Worm (Caenorhabditis elegans) whole organism, mixed stage, embryonic: ENCODE measurements around the gene ZC196.2.

Experiments
- lin-13 ChIP-seq: fragments of 150-350 bp; optimal IDR thresholded peaks from 2 replicates; lab custom pipeline; 2014; ENCODE audit warnings: missing biosample characterization, missing genetic modification characterization
- nhr-12 ChIP-seq: fragments of 150-350 bp; optimal IDR thresholded peaks from 2 replicates; lab custom pipeline; 2014; ENCODE audit warnings: missing biosample characterization, missing genetic modification characterization
- sem-2 ChIP-seq: fragments of 200-800 bp; sonication (Bioruptor generic); optimal IDR thresholded peaks from 2 replicates; lab custom pipeline; 2018; ENCODE audit warnings: mild to moderate bottlenecking, missing genetic modification characterization, missing compliant biosample characterization
- unc-62 ChIP-seq: fragments of 150-350 bp; optimal IDR thresholded peaks from 2 replicates; lab custom pipeline; 2014; ENCODE audit warnings: missing biosample characterization, missing genetic modification reagents, missing genetic modification characterization

- no peak for TF ChIP-seq sem-2 (GFP tag; lab: Kevin White, UChicago)
- no peak for TF ChIP-seq nhr-12
- no peak for TF ChIP-seq unc-62 (GFP tag; lab: Kevin White, UChicago)
- no peak for TF ChIP-seq lin-13 (tag; lab: Kevin White, UChicago)
These were observed 14.2 kb downstream of the ZC196.2 start, which contains the start of gene B0507.5 for ce11 chrV:8753395-8753794.
